Worm (Caenorhabditis elegans) whole organism, L4/young adult: ENCODE data around the gene ZK105.1.

ENCODE experiments used
- W03F9.2 ChIP-seq: fragments of 150-350 bp; optimal IDR thresholded peaks from 2 replicates; lab custom pipeline; 2014; ENCODE audit warnings: missing biosample characterization, missing genetic modification characterization
- dao-5 ChIP-seq: sonication (generic microtip); optimal IDR thresholded peaks from 2 replicates; lab custom pipeline; 2016; ENCODE audit warnings: missing genotype, missing genetic modification characterization, moderate library complexity, missing compliant biosample characterization
- him-1 ChIP-seq: sonication (generic microtip); optimal IDR thresholded peaks from 2 replicates; lab custom pipeline; 2016; ENCODE audit warnings: missing genotype, missing genetic modification reagents, missing genetic modification characterization, missing compliant biosample characterization

The ZK105.1 gene

DNA sequence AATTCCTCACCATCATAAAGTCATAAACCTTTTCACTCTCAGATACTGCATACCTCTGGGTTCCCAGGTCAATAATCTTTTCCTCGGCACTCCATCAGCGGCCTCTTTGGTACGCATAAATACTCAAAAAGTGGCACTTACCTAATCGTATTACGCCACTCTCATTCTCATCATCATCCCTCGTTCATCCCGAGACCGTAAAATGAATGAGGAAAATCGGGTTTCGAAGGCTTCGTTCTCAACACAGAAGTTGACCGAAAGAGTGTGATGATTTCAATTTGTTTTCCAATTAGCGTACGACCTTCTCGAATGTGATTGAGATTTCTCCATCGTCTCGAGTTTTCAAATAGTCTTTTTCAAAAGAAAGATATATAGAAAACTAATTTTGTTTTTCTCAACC is 26.2 kb downstream of the ZK105.1 start:
- TF ChIP-seq him-1 (tag; lab: Kevin White, UChicago) (no peak), W03F9.2 (tag; lab: Kevin White, UChicago) (no peak), dao-5 (tag; lab: Kevin White, UChicago) (no peak)

DNA sequence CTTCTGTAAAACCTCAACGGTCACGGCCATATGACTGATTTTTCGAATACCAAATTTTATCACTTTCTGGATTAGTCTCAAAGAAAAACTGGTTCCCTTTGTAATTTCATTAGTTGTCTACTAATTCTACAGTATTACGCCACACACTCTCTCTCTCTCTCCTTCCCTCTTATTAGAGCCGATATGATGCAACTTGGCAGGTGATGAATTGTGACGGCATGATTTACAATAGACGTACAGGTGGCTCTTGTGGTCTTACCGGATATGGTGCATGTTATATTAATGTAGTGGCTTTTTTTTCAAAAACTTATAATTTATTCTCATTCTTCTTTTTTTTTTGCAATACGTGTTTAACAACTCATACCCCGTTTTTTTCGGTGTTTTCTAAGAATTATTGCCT is 28.1 kb downstream of the ZK105.1 start:
- no peak for TF ChIP-seq him-1 (tag; lab: Kevin White, UChicago)
- TF ChIP-seq W03F9.2 (tag; lab: Kevin White, UChicago), result no peak
- no peak for TF ChIP-seq dao-5 (tag; lab: Kevin White, UChicago)

- TF ChIP-seq dao-5 (tag; lab: Kevin White, UChicago), result no peak
- no peak for TF ChIP-seq him-1 (tag; lab: Kevin White, UChicago)
- TF ChIP-seq W03F9.2 (tag; lab: Kevin White, UChicago), result no peak
Measured at ce11 chrV:7742485-7742959, 28.7 kb downstream of the ZK105.1 start, which contains the start of gene fbxl-5. fbxl-5 (plus strand) TSS chrV:7742909.

DNA sequence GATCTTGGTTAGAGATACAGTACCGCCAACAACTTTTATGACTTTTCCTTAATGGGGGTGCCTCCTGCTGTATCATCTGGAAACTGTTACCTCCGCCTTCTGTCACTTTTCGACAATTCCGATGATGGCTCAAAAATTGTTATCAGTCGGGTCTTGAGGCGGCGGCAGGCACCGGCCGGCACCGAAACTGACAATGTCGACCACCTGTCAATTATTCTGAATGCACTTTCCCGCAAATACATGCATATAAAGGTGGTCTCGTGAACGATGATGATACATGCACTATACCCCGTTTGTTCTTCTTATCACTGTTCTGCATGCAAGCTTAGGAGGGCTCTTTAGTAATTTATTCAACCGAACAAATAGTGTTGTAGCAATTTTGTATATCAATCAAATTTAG is 30.3 kb downstream of the ZK105.1 start:
- TF ChIP-seq W03F9.2 (tag; lab: Kevin White, UChicago), result no peak
- no peak for TF ChIP-seq dao-5 (tag; lab: Kevin White, UChicago)
- no peak for TF ChIP-seq him-1 (tag; lab: Kevin White, UChicago)

DNA sequence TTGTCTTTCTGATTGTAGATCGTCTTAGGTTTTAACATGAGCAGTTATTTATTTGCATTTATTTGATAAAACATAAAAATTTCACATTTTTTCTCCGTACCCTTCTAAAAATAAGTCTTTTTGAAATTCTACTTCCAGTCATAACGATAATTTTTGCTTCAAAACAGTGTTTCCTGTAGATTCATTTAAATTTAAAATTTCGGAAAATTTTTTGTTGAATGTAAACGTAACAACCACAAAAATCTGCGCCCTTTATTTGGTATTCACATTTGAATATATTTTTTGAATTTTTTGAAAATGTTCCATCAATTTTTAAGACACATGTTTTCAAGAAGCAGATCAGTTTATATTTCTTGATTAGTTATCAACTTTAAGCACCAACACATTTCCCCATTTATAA is 31.6 kb downstream of the ZK105.1 start:
- TF ChIP-seq him-1 (tag; lab: Kevin White, UChicago) (no peak), W03F9.2 (tag; lab: Kevin White, UChicago) (no peak), dao-5 (tag; lab: Kevin White, UChicago) (no peak)

ce11 chrV:7745903-7746302 is 32.1 kb downstream of the ZK105.1 start:
- TF ChIP-seq him-1 (tag; lab: Kevin White, UChicago), result no peak
- no peak for TF ChIP-seq W03F9.2 (tag; lab: Kevin White, UChicago)
- TF ChIP-seq dao-5 (tag; lab: Kevin White, UChicago), result no peak

- TF ChIP-seq him-1 (tag; lab: Kevin White, UChicago), result no peak
- no peak for TF ChIP-seq dao-5 (tag; lab: Kevin White, UChicago)
- TF ChIP-seq W03F9.2 (tag; lab: Kevin White, UChicago), result no peak
Measured at ce11 chrV:7747132-7747531, 33.3 kb downstream of the ZK105.1 start.

ce11 chrV:7747987-7748607 is 34.3 kb downstream of the ZK105.1 start:
- TF ChIP-seq W03F9.2 (tag; lab: Kevin White, UChicago) (no peak), dao-5 (tag; lab: Kevin White, UChicago) (no peak), him-1 (tag; lab: Kevin White, UChicago) (no peak)

- no peak for TF ChIP-seq dao-5 (tag; lab: Kevin White, UChicago)
- no peak for TF ChIP-seq him-1 (tag; lab: Kevin White, UChicago)
- no peak for TF ChIP-seq W03F9.2 (tag; lab: Kevin White, UChicago)
Measured at ce11 chrV:7749708-7750107, 35.9 kb downstream of the ZK105.1 start.

- TF ChIP-seq him-1 (tag; lab: Kevin White, UChicago) (no peak), W03F9.2 (tag; lab: Kevin White, UChicago) (no peak), dao-5 (tag; lab: Kevin White, UChicago) (no peak)
Measured at ce11 chrV:7754557-7754956, 40.8 kb downstream of the ZK105.1 start, which contains the start of gene T05B11.4. T05B11.4 (minus strand) TSS chrV:7754657.

DNA sequence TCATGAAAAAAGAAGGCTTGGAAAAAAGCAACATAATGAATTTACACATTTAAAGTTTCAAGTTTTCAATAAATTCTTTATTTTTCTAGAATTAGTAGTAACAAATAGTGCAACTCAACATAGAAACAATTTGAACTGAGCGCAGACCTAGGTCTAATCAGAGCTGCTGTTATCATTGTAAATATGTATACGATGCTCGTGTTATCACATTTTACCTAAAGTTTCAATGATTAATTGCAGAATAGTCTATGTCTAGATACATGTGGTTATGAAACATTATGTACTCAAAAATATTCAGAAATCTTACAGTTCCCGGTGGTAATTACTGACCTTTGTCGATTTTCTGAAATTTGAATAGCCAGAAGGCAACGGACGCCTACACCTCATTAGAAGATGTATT is 42.2 kb downstream of the ZK105.1 start:
- no peak for TF ChIP-seq him-1 (tag; lab: Kevin White, UChicago)
- no peak for TF ChIP-seq W03F9.2 (tag; lab: Kevin White, UChicago)
- no peak for TF ChIP-seq dao-5 (tag; lab: Kevin White, UChicago)

DNA sequence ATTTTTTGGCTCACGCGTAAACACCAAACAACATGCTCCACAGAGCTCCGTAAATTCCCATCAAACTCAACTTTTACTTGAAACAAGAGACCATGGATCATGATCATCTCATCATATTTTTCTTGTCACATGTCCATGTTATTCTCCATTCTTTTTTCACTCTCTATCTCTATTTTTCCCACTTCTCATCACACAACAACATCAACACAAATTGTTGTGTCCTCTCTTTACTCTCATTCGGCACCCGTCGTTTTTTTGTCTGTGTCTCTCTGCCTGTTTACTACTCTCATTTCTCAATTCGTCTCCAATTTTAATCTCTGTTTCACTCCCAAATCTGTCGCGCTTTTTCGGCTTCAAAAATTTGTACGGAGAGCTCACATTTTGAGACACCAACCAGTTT is 45.5 kb downstream of the ZK105.1 start:
- no peak for TF ChIP-seq W03F9.2 (tag; lab: Kevin White, UChicago)
- no peak for TF ChIP-seq him-1 (tag; lab: Kevin White, UChicago)
- no peak for TF ChIP-seq dao-5 (tag; lab: Kevin White, UChicago)

DNA sequence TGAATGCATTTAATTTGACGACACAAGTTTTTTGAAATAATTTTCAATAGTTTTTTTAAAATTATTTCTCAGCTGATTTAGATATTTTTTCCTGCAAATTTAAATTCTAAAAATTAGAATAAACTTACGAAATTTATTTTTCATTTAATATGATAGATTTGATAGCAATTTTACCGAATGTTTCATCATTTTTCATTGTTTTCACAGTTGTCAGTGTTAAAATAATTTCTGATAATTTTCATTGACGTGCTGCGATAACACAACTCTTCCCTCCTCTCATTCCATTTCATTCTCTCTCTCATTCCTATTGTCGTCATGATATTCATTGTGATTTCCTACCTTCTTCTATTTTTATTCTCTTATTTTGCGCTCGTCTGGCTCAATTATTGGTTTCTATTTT is 46.4 kb downstream of the ZK105.1 start, which contains the start of gene hint-3:
hint-3 (plus strand) TSS at position 301 of the 400 bp plus-strand sequence.
- TF ChIP-seq W03F9.2 (tag; lab: Kevin White, UChicago) (no peak), him-1 (tag; lab: Kevin White, UChicago) (no peak), dao-5 (tag; lab: Kevin White, UChicago) (no peak)

- TF ChIP-seq him-1 (tag; lab: Kevin White, UChicago) (no peak), W03F9.2 (tag; lab: Kevin White, UChicago) (no peak), dao-5 (tag; lab: Kevin White, UChicago) (no peak)
Measured at ce11 chrV:7761906-7762305, 48.1 kb downstream of the ZK105.1 start.
